Worm (Caenorhabditis elegans): Measurements from ENCODE around the gene K07H8.11.

DNA sequence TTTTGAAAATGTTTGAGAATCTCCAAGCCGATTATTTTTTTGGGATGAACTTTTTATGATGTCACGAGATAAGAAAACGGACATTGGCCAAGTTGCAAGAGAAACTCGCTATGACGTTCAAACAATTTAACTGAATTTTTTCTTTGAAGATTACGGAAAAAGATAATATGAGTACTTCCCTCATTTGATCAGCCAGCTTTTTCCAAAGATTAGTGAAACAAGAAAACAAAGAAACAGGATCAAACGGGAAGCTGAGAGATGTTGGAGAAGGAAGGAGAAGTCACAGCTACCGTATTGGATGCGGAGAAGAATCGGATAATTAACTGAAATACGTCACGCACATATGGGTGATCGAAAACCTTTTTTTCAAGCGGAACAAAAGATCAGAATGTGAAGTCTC lies 20.9 kb downstream of the K07H8.11 start:
- no peak for TF ChIP-seq elt-3 (tag; optimal IDR thresholded peaks at IDR 0.05)
- no peak for TF ChIP-seq snpc-4 (tag; optimal IDR thresholded peaks at IDR 0.05)
- TF ChIP-seq nhr-76 (tag; optimal IDR thresholded peaks at IDR 0.05) = no peak
- TF ChIP-seq mab-5 (tag; optimal IDR thresholded peaks at IDR 0.05) = no peak
- TF ChIP-seq lsy-2 (tag; optimal IDR thresholded peaks at IDR 0.05) = no peak
- no peak for TF ChIP-seq ces-1 (GFP tag; optimal IDR thresholded peaks at IDR 0.05)
- TF ChIP-seq M03D4.4 (tag; optimal IDR thresholded peaks at IDR 0.05) = no peak
- no peak for TF ChIP-seq lin-13 (tag; optimal IDR thresholded peaks at IDR 0.05)
- no peak for TF ChIP-seq ztf-11 (tag; optimal IDR thresholded peaks at IDR 0.05)
- peak; percentile 16 for TF ChIP-seq elt-1 (tag; optimal IDR thresholded peaks at IDR 0.05; ENCODE audit: borderline replicate concordance, insufficient read depth)
- TF ChIP-seq flh-1 (GFP tag; optimal IDR thresholded peaks at IDR 0.05) = no peak
